Fruit fly (Drosophila melanogaster): ENCODE results near the gene CG10352.

CG10352 gene

DNA sequence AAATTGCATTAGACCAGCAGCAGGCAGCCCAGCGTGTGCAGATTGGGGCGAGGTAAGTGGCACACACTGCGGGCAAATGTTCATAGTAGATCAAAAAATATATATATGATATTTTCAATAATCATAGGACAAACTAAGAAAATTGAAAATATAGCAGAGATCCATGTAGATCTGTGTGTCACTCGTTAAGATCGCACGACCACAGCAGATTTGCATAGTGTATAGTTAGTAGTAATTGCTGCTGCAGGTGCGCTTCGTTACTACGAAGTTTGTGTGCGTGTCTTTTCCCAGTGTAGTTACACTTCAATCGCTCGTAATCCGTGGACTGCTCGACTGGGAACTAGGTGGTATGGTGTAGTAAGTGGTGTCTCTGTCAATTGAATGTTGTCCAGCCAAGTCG, at the start of gene CG10352:
TSS of gene CG10352 (minus strand) at position 4 of the 400 bp plus-strand sequence.
- TF ChIP-seq CG12605 (GFP tag; IDR thresholded peaks at IDR 0.05) (no peak), CG32121 (GFP tag; IDR thresholded peaks at IDR 0.05) (0 out of 2 replicates have a peak, but pooled peaks have one; percentile 35), CG14655 (GFP tag; optimal IDR thresholded peaks at IDR 0.05) (no peak), CG34367 (tag; optimal IDR thresholded peaks at IDR 0.05) (no peak), Pif1A (GFP tag; optimal IDR thresholded peaks at IDR 0.05) (no peak), Ets98B (GFP tag; IDR thresholded peaks at IDR 0.05) (no peak), Snoo (tag; optimal IDR thresholded peaks at IDR 0.05) (no peak), CG4496 (GFP tag; IDR thresholded peaks at IDR 0.05) (peak; percentile 61), CG10348 (GFP tag; IDR thresholded peaks at IDR 0.05) (no peak), Pif1B (GFP tag; optimal IDR thresholded peaks at IDR 0.05) (no peak), fd96Ca (GFP tag; IDR thresholded peaks at IDR 0.05) (peak; percentile 44; the same call in 1 of the 3 replicates), D1 (tag; optimal IDR thresholded peaks at IDR 0.05) (no peak), CG13204 (GFP tag; optimal IDR thresholded peaks at IDR 0.05) (no peak), CG15710 (tag; optimal IDR thresholded peaks at IDR 0.05) (no peak)

DNA sequence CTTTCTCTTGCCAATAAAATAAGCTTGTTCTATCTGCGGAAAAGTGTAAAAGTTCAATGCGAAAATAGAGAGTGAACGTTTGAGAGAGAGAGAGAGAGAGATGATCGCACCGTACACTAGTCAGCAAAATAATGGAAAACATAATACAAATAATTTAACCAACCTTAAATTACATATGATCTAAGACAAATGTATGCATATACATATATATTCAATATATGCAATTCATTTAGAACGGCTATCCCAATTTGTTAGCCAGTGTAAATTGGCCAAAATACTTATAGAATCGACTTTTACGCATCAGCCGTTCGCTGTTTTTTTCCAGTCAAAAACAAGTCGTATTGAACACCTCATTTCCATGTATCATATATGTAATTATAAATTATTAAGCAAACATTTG, 48.2 kb upstream of the CG10352 start:
- peak; percentile 3 for TF ChIP-seq Pif1A (GFP tag; optimal IDR thresholded peaks at IDR 0.05)
- TF ChIP-seq rn (GFP tag; IDR thresholded peaks at IDR 0.05) = peak; percentile 65; the same call in 1 of the 2 replicates
- TF ChIP-seq CG15710 (tag; optimal IDR thresholded peaks at IDR 0.05) = no peak
- TF ChIP-seq CG10348 (GFP tag; IDR thresholded peaks at IDR 0.05) = no peak
- peak; percentile 75; the same call in 1 of the 2 replicates for TF ChIP-seq CG12605 (GFP tag; IDR thresholded peaks at IDR 0.05)
- TF ChIP-seq CG8159 (tag; optimal IDR thresholded peaks at IDR 0.05) = peak; percentile 1
- no peak for TF ChIP-seq CG9948 (tag; optimal IDR thresholded peaks at IDR 0.05)
- peak; percentile 47 for TF ChIP-seq CG8301 (tag; optimal IDR thresholded peaks at IDR 0.05)
- TF ChIP-seq Ets98B (GFP tag; IDR thresholded peaks at IDR 0.05) = peak; percentile 84
- peak; percentile 72 for TF ChIP-seq Snoo (tag; optimal IDR thresholded peaks at IDR 0.05)
- TF ChIP-seq Pif1B (GFP tag; optimal IDR thresholded peaks at IDR 0.05) = peak; percentile 5
- peak; percentile 65 for TF ChIP-seq CG32121 (GFP tag; IDR thresholded peaks at IDR 0.05)
- TF ChIP-seq fd96Ca (GFP tag; IDR thresholded peaks at IDR 0.05) = no peak
- TF ChIP-seq CG4496 (GFP tag; IDR thresholded peaks at IDR 0.05) = peak; percentile 91
- no peak for TF ChIP-seq CG17806 (tag; optimal IDR thresholded peaks at IDR 0.05)
- TF ChIP-seq CG14655 (GFP tag; optimal IDR thresholded peaks at IDR 0.05) = peak; percentile 48
- no peak for TF ChIP-seq CG34367 (tag; optimal IDR thresholded peaks at IDR 0.05)
- no peak for TF ChIP-seq CG13204 (GFP tag; optimal IDR thresholded peaks at IDR 0.05)
- TF ChIP-seq gl (tag; optimal IDR thresholded peaks at IDR 0.05) = no peak
- TF ChIP-seq D1 (tag; optimal IDR thresholded peaks at IDR 0.05) = no peak
- TF ChIP-seq EcR (GFP tag; optimal IDR thresholded peaks at IDR 0.05) = no peak

DNA sequence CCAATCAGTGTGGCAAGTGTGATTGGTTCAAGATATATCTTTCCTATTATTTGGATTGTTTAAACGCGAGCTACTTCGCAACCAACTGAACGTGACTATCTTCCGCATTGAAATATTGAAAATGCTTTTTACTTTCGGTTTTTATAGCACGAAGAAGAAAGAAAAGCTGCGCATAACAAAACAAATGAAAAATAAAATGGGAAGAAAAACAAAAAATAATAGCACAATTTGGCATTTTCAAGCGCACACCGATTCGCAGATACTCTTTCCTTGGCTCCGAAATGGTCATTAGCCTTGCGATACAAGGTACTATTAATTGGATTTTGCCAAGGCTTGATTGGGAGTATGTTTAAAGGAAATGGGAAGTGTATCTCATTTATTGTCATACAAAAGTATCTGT, 47.6 kb upstream of the CG10352 start, which contains the start of gene Sclp:
TSS of gene Sclp (minus strand) at position 101 of the 400 bp plus-strand sequence.
- TF ChIP-seq CG13204 (GFP tag; optimal IDR thresholded peaks at IDR 0.05) (no peak), CG4496 (GFP tag; IDR thresholded peaks at IDR 0.05) (no peak), CG34367 (tag; optimal IDR thresholded peaks at IDR 0.05) (no peak), CG17806 (tag; optimal IDR thresholded peaks at IDR 0.05) (no peak), gl (tag; optimal IDR thresholded peaks at IDR 0.05) (no peak), CG14655 (GFP tag; optimal IDR thresholded peaks at IDR 0.05) (peak; percentile 25), rn (GFP tag; IDR thresholded peaks at IDR 0.05) (no peak), Pif1B (GFP tag; optimal IDR thresholded peaks at IDR 0.05) (no peak), CG12605 (GFP tag; IDR thresholded peaks at IDR 0.05) (no peak), Ets98B (GFP tag; IDR thresholded peaks at IDR 0.05) (no peak), CG8301 (tag; optimal IDR thresholded peaks at IDR 0.05) (peak; percentile 2)

DNA sequence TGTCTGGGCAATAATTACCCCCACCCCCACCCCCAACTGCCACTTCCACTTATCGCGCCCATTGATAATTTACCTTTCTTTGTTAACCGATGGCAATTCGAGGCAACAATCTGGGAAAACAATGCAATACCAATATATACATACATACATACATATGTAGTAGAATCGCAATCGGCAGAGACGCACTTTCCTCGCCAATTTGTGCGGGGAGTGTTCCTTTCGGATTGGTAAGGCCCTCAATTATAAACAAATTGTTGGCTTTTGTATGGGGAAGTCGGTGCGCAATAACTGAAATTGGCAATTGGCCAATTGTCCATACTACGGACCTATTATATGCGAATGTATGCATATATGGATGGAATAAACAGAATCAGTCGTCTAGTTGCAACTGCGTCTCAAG, 46.7 kb upstream of the CG10352 start:
- TF ChIP-seq rn (GFP tag; IDR thresholded peaks at IDR 0.05) (no peak), D1 (tag; optimal IDR thresholded peaks at IDR 0.05) (no peak)

DNA sequence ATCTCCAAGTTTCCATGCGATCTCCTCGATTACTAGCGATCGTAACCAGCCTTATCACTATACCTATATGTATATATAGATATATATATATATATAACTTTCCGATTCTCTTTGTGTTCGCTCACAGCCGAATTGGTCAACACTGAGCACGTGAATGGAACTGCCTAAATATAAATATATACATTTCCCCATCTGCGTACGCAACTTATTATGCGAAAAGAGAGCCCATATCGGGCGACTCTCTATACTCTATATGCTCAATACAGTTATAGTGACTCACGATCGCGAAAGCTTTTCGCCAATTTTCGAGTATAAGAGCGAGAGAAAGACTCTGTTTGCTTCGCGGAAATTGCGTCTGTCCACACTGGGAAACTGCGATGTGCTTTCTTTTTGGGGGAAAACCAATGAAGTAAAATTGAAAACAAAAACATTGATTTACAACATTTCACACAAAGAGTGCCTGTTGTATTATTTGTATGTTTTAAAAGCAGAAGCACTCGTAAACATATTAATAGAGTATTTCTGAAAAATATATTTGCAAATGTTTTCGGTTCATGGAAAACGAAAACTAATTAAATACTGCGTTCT, 45.8 kb upstream of the CG10352 start:
- TF ChIP-seq CG4496 (GFP tag; IDR thresholded peaks at IDR 0.05) (0 out of 3 replicates have a peak, but pooled peaks have one; percentile 23), CG13204 (GFP tag; optimal IDR thresholded peaks at IDR 0.05) (no peak), CG8301 (tag; optimal IDR thresholded peaks at IDR 0.05) (no peak), CG8159 (tag; optimal IDR thresholded peaks at IDR 0.05) (no peak), Ets98B (GFP tag; IDR thresholded peaks at IDR 0.05) (peak; percentile 9; the same call in 1 of the 2 replicates), Pif1B (GFP tag; optimal IDR thresholded peaks at IDR 0.05) (peak; percentile 27), fd96Ca (GFP tag; IDR thresholded peaks at IDR 0.05) (no peak)

DNA sequence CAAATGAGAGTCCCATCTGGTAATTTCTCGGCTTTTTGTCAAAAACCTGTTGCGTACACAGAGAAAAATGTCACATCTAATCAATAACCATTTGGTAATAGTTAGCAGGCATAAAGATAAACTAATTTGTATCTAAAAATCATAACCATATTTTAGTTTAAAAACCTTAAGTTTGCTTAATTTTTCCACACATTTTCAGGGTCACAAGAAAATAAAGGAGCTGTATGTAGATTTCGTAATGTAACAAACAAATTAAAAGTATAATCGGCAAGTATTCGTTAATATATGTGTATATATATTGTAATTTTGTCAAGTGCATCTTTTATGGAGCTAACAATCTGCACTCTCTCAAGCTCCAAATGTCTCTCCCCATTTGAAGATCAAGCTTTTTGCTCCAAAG, 44.0 kb upstream of the CG10352 start:
- TF ChIP-seq EcR (GFP tag; optimal IDR thresholded peaks at IDR 0.05) (no peak), CG34367 (tag; optimal IDR thresholded peaks at IDR 0.05) (peak; percentile 58), Ets98B (GFP tag; IDR thresholded peaks at IDR 0.05) (peak; percentile 87), CG8159 (tag; optimal IDR thresholded peaks at IDR 0.05) (peak; percentile 63), CG8301 (tag; optimal IDR thresholded peaks at IDR 0.05) (peak; percentile 92), CG17806 (tag; optimal IDR thresholded peaks at IDR 0.05) (peak; percentile 66), CG15710 (tag; optimal IDR thresholded peaks at IDR 0.05) (peak; percentile 54), CG14655 (GFP tag; optimal IDR thresholded peaks at IDR 0.05) (peak; percentile 94), Pif1B (GFP tag; optimal IDR thresholded peaks at IDR 0.05) (peak; percentile 74), gl (tag; optimal IDR thresholded peaks at IDR 0.05) (no peak), CG13204 (GFP tag; optimal IDR thresholded peaks at IDR 0.05) (no peak), CG4496 (GFP tag; IDR thresholded peaks at IDR 0.05) (peak; percentile 93), D1 (tag; optimal IDR thresholded peaks at IDR 0.05) (peak; percentile 67), Snoo (tag; optimal IDR thresholded peaks at IDR 0.05) (peak; percentile 81), CG9948 (tag; optimal IDR thresholded peaks at IDR 0.05) (peak; percentile 78), rn (GFP tag; IDR thresholded peaks at IDR 0.05) (peak; percentile 72), CG12605 (GFP tag; IDR thresholded peaks at IDR 0.05) (peak; percentile 83), CG32121 (GFP tag; IDR thresholded peaks at IDR 0.05) (peak; percentile 84), CG10348 (GFP tag; IDR thresholded peaks at IDR 0.05) (peak; percentile 46; the same call in 1 of the 2 replicates), fd96Ca (GFP tag; IDR thresholded peaks at IDR 0.05) (no peak), Pif1A (GFP tag; optimal IDR thresholded peaks at IDR 0.05) (peak; percentile 78)
